Fruit fly (Drosophila melanogaster): ENCODE data around the gene CG43367.

- TF ChIP-seq CG16779 (tag; optimal IDR thresholded peaks at IDR 0.05) = no peak
- TF ChIP-seq lz (GFP tag; optimal IDR thresholded peaks at IDR 0.05) = peak; percentile 55
- TF ChIP-seq CG10669 (GFP tag; optimal IDR thresholded peaks at IDR 0.05) = peak; percentile 1
- no peak for TF ChIP-seq Ets96B (tag; optimal IDR thresholded peaks at IDR 0.05)
- TF ChIP-seq Hr39 (GFP tag; optimal IDR thresholded peaks at IDR 0.05) = no peak
- TF ChIP-seq fd59A (GFP tag; optimal IDR thresholded peaks at IDR 0.05) = no peak
- TF ChIP-seq Sox102F (GFP tag; optimal IDR thresholded peaks at IDR 0.05) = peak; percentile 39
- TF ChIP-seq OdsH (GFP tag; optimal IDR thresholded peaks at IDR 0.05) = no peak
- peak; percentile 52 for TF ChIP-seq Sox14 (GFP tag; optimal IDR thresholded peaks at IDR 0.05)
Measured at dm6 chr3L:4186659-4187058, 7.1 kb upstream of the CG43367 start, which contains the start of gene VhaM9.7-c.

All from whole organism, prepupa.